Worm (Caenorhabditis elegans) whole organism, late embryonic: ENCODE results near the gene srbc-82.
A peak's percentile ranks its signal among the peaks of the same experiment; 100 is the strongest.

Experiments used
- F13H6.1 ChIP-seq: sonication (generic microtip); optimal IDR thresholded peaks from 2 replicates; lab custom pipeline; 2016; ENCODE audit warnings: missing genetic modification characterization, missing compliant biosample characterization
- K02D7.2 ChIP-seq: sonication (generic microtip); optimal IDR thresholded peaks from 2 replicates; lab custom pipeline; 2017; ENCODE audit warnings: mild to moderate bottlenecking, missing genetic modification characterization, missing compliant biosample characterization
- Y22D7AL.16 ChIP-seq: sonication (generic microtip); optimal IDR thresholded peaks from 2 replicates; lab custom pipeline; 2016; ENCODE audit warnings: missing genetic modification characterization, missing compliant biosample characterization
- ahr-1 ChIP-seq: sonication (generic microtip); optimal IDR thresholded peaks from 2 replicates; lab custom pipeline; 2016; ENCODE audit warnings: missing genetic modification characterization, missing compliant biosample characterization
- ceh-18 ChIP-seq: sonication (generic microtip); optimal IDR thresholded peaks from 2 replicates; lab custom pipeline; 2016; ENCODE audit warnings: missing genetic modification characterization, missing compliant biosample characterization
- ceh-24 ChIP-seq: sonication (generic microtip); optimal IDR thresholded peaks from 2 replicates; lab custom pipeline; 2016; ENCODE audit warnings: mild to moderate bottlenecking, missing genetic modification characterization, missing compliant biosample characterization
- ceh-30 ChIP-seq: fragments of 150-350 bp; optimal IDR thresholded peaks from 2 replicates; lab custom pipeline; 2014; ENCODE audit warnings: missing biosample characterization, missing genetic modification characterization
- ceh-31 ChIP-seq: sonication (generic microtip); optimal IDR thresholded peaks from 2 replicates; lab custom pipeline; 2016; ENCODE audit warnings: missing genetic modification characterization, missing compliant biosample characterization
- ceh-34 ChIP-seq: sonication (generic microtip); optimal IDR thresholded peaks from 2 replicates; lab custom pipeline; 2016; ENCODE audit warnings: mild to moderate bottlenecking, missing genetic modification characterization, missing compliant biosample characterization
- ceh-45 ChIP-seq: fragments of 200-800 bp; sonication (Bioruptor generic); IDR thresholded peaks from 2 replicates; pipeline ENCODE4 v1.3.6; 2022; ENCODE audit warnings: missing genetic modification reagents, missing genetic modification characterization, missing compliant biosample characterization
- ceh-48 ChIP-seq: sonication (generic microtip); optimal IDR thresholded peaks from 2 replicates; lab custom pipeline; 2016; ENCODE audit warnings: missing genetic modification characterization, inconsistent platforms, missing compliant biosample characterization
- elt-4 ChIP-seq: sonication (generic microtip); optimal IDR thresholded peaks from 2 replicates; lab custom pipeline; 2016; ENCODE audit warnings: missing genetic modification characterization, missing compliant biosample characterization
- eyg-1 ChIP-seq: sonication (generic microtip); optimal IDR thresholded peaks from 2 replicates; lab custom pipeline; 2016; ENCODE audit warnings: missing genotype, missing genetic modification characterization, missing compliant biosample characterization
- fax-1 ChIP-seq: sonication (generic microtip); optimal IDR thresholded peaks from 2 replicates; lab custom pipeline; 2016; ENCODE audit warnings: missing genotype, missing genetic modification characterization, missing compliant biosample characterization
- hlh-15 ChIP-seq: sonication (generic microtip); optimal IDR thresholded peaks from 2 replicates; lab custom pipeline; 2016; ENCODE audit warnings: missing genetic modification characterization, missing compliant biosample characterization
- hlh-30 ChIP-seq: sonication (generic microtip); optimal IDR thresholded peaks from 2 replicates; lab custom pipeline; 2017; ENCODE audit warnings: antibody characterized with exemption, missing genetic modification characterization, missing compliant biosample characterization; ENCODE audit not compliant: insufficient read depth
- hlh-6 ChIP-seq: sonication (generic microtip); optimal IDR thresholded peaks from 2 replicates; lab custom pipeline; 2016; ENCODE audit warnings: missing genotype, missing genetic modification characterization, missing compliant biosample characterization
- hlh-8 ChIP-seq: sonication (generic microtip); optimal IDR thresholded peaks from 2 replicates; lab custom pipeline; 2016; ENCODE audit warnings: missing genotype, missing genetic modification characterization, missing compliant biosample characterization
- lim-6 ChIP-seq: sonication (generic microtip); optimal IDR thresholded peaks from 2 replicates; lab custom pipeline; 2016; ENCODE audit warnings: missing genetic modification characterization, missing compliant biosample characterization
- lin-11 ChIP-seq: fragments of 200-800 bp; sonication (Bioruptor generic); optimal IDR thresholded peaks from 2 replicates; lab custom pipeline; 2018; ENCODE audit warnings: mild to moderate bottlenecking, missing genetic modification characterization, missing compliant biosample characterization
- mec-3 ChIP-seq: sonication (generic microtip); optimal IDR thresholded peaks from 2 replicates; lab custom pipeline; 2016; ENCODE audit warnings: borderline replicate concordance, missing genetic modification characterization, missing compliant biosample characterization
- nfya-1 ChIP-seq: sonication (generic microtip); optimal IDR thresholded peaks from 2 replicates; lab custom pipeline; 2017; ENCODE audit warnings: missing genetic modification characterization, mild to moderate bottlenecking, missing compliant biosample characterization, antibody characterized with exemption, moderate library complexity
- pha-2 ChIP-seq: sonication (generic microtip); optimal IDR thresholded peaks from 2 replicates; lab custom pipeline; 2017; ENCODE audit warnings: mild to moderate bottlenecking, missing genetic modification characterization, missing compliant biosample characterization
- pha-4 ChIP-seq: fragments of 150-350 bp; optimal IDR thresholded peaks from 2 replicates; lab custom pipeline; 2018; ENCODE audit warnings: missing biosample characterization, missing genetic modification reagents, missing genetic modification characterization
- pqm-1 ChIP-seq: sonication (generic microtip); optimal IDR thresholded peaks from 2 replicates; lab custom pipeline; 2016; ENCODE audit warnings: missing genetic modification characterization, missing compliant biosample characterization
- ref-2 ChIP-seq: sonication (generic microtip); optimal IDR thresholded peaks from 2 replicates; lab custom pipeline; 2016; ENCODE audit warnings: missing genetic modification characterization, missing compliant biosample characterization
- rnt-1 ChIP-seq: sonication (generic microtip); optimal IDR thresholded peaks from 2 replicates; lab custom pipeline; 2016; ENCODE audit warnings: missing genetic modification characterization, missing compliant biosample characterization
- sox-4 ChIP-seq: sonication (generic microtip); optimal IDR thresholded peaks from 2 replicates; lab custom pipeline; 2017; ENCODE audit warnings: mild to moderate bottlenecking, missing genetic modification characterization, inconsistent platforms, missing compliant biosample characterization
- tbx-2 ChIP-seq: sonication (generic microtip); optimal IDR thresholded peaks from 2 replicates; lab custom pipeline; 2016; ENCODE audit warnings: missing genetic modification characterization, missing compliant biosample characterization
- unc-42 ChIP-seq: sonication (generic microtip); optimal IDR thresholded peaks from 2 replicates; lab custom pipeline; 2016; ENCODE audit warnings: missing genotype, missing genetic modification characterization, missing compliant biosample characterization
- zip-5 ChIP-seq: sonication (generic microtip); optimal IDR thresholded peaks from 2 replicates; lab custom pipeline; 2016; ENCODE audit warnings: missing genetic modification characterization, missing compliant biosample characterization

The srbc-82 gene

ce11 chrV:16350061-16350460 is 49.7 kb downstream of the srbc-82 start (continued):
- TF ChIP-seq mec-3 (tag; lab: Kevin White, UChicago) (no peak), lin-11 (tag; lab: Kevin White, UChicago) (no peak), ceh-48 (tag; lab: Kevin White, UChicago) (no peak)

- TF ChIP-seq ceh-34 (tag; lab: Kevin White, UChicago): no peak
- TF ChIP-seq eyg-1 (tag; lab: Kevin White, UChicago): no peak
- no peak for TF ChIP-seq pha-2 (tag; lab: Kevin White, UChicago)
- peak; percentile 29 for TF ChIP-seq ceh-31 (tag; lab: Kevin White, UChicago)
- no peak for TF ChIP-seq ref-2 (tag; lab: Kevin White, UChicago)
- no peak for TF ChIP-seq hlh-8
- TF ChIP-seq Y22D7AL.16 (tag; lab: Kevin White, UChicago): no peak
- TF ChIP-seq nfya-1 (tag; lab: Kevin White, UChicago): peak; percentile 71
- no peak for TF ChIP-seq tbx-2 (tag; lab: Kevin White, UChicago)
- peak; percentile 17 for TF ChIP-seq unc-42 (tag; lab: Kevin White, UChicago)
- TF ChIP-seq rnt-1 (tag; lab: Kevin White, UChicago): peak; percentile 37
- no peak for TF ChIP-seq hlh-30 (tag; lab: Kevin White, UChicago)
- no peak for TF ChIP-seq pha-4 (tag; lab: Kevin White, UChicago)
- TF ChIP-seq fax-1 (tag; lab: Kevin White, UChicago): no peak
- TF ChIP-seq ceh-45: no peak
- TF ChIP-seq hlh-15 (tag; lab: Kevin White, UChicago): no peak
- TF ChIP-seq ceh-48 (tag; lab: Kevin White, UChicago): no peak
- no peak for TF ChIP-seq F13H6.1 (tag; lab: Kevin White, UChicago)
- TF ChIP-seq hlh-6 (tag; lab: Kevin White, UChicago): no peak
- no peak for TF ChIP-seq mec-3 (tag; lab: Kevin White, UChicago)
- no peak for TF ChIP-seq pqm-1
- TF ChIP-seq K02D7.2 (tag; lab: Kevin White, UChicago): no peak
- peak; percentile 49 for TF ChIP-seq ceh-18
- TF ChIP-seq ceh-24 (tag; lab: Kevin White, UChicago): no peak
- TF ChIP-seq ceh-30 (tag; lab: Kevin White, UChicago): no peak
- no peak for TF ChIP-seq lin-11 (tag; lab: Kevin White, UChicago)
- TF ChIP-seq sox-4: no peak
- no peak for TF ChIP-seq ahr-1
- TF ChIP-seq lim-6 (tag; lab: Kevin White, UChicago): no peak
- no peak for TF ChIP-seq elt-4
- TF ChIP-seq zip-5 (tag; lab: Kevin White, UChicago): no peak
These were observed 50.5 kb downstream of the srbc-82 start for ce11 chrV:16350775-16351378.
